Fruit fly (Drosophila melanogaster): ENCODE measurements around the gene CG17751.

CG17751 gene

dm6 chr3R:19606954-19607353 is at the start of gene CG17751:
CG17751 (plus strand) TSS chr3R:19607254.
- TF ChIP-seq esg (GFP tag; conservative IDR thresholded peaks at IDR 0.05) (no peak), Nf-YA (GFP tag; IDR thresholded peaks at IDR 0.05) (0 out of 2 replicates have a peak, but pooled peaks have one; percentile 14), danr (GFP tag; IDR thresholded peaks at IDR 0.05) (no peak), CG33557 (GFP tag; optimal IDR thresholded peaks at IDR 0.05) (no peak), so (GFP tag; IDR thresholded peaks at IDR 0.05) (no peak), CG31441 (GFP tag; IDR thresholded peaks at IDR 0.05) (no peak), Stat92E (GFP tag; optimal IDR thresholded peaks at IDR 0.05) (no peak)

- TF ChIP-seq ato (GFP tag; IDR thresholded peaks at IDR 0.05; ENCODE audit: partially characterized antibody) (0 out of 2 replicates have a peak, but pooled peaks have one; percentile 27), Gsc (GFP tag; IDR thresholded peaks at IDR 0.05) (no peak), E2f1 (GFP tag; IDR thresholded peaks at IDR 0.05) (no peak), corto (GFP tag; optimal IDR thresholded peaks at IDR 0.05) (peak; percentile 11), CG15269 (tag; optimal IDR thresholded peaks at IDR 0.05) (peak; percentile 86), CG34224 (GFP tag; IDR thresholded peaks at IDR 0.05; ENCODE audit: partially characterized antibody) (peak; percentile 69), Hr39 (optimal IDR thresholded peaks at IDR 0.05) (no peak), mld (GFP tag; IDR thresholded peaks at IDR 0.05; ENCODE audit: partially characterized antibody) (peak; percentile 20; the same call in 1 of the 3 replicates), Dll (GFP tag; IDR thresholded peaks at IDR 0.05; ENCODE audit: partially characterized antibody) (peak; percentile 51; the same call in 2 of the 4 replicates), hbn (GFP tag; IDR thresholded peaks at IDR 0.05; ENCODE audit: partially characterized antibody) (peak; percentile 29; the same call in 1 of the 2 replicates), Bgb (GFP tag; IDR thresholded peaks at IDR 0.05; ENCODE audit: partially characterized antibody) (peak; percentile 64; the same call in 1 of the 2 replicates), Trl (optimal IDR thresholded peaks at IDR 0.05) (peak; percentile 68 to 83), Trl (GFP tag; optimal IDR thresholded peaks at IDR 0.05) (no peak), HLHmδ (GFP tag; optimal IDR thresholded peaks at IDR 0.05) (no peak), gcm (GFP tag; optimal IDR thresholded peaks at IDR 0.05) (peak; percentile 69), CG6765 (GFP tag; optimal IDR thresholded peaks at IDR 0.05) (no peak), pros (GFP tag; optimal IDR thresholded peaks at IDR 0.05) (peak; percentile 15), CG11723 (GFP tag; optimal IDR thresholded peaks at IDR 0.05) (no peak), abd-A (tag; optimal IDR thresholded peaks at IDR 0.05) (peak; percentile 93), Eip74EF (GFP tag; optimal IDR thresholded peaks at IDR 0.05) (peak in 1 of 2 experiments; percentile 6), Hmr (GFP tag; optimal IDR thresholded peaks at IDR 0.05) (no peak), Doc3 (GFP tag; IDR thresholded peaks at IDR 0.05; ENCODE audit: partially characterized antibody) (peak; percentile 49; the same call in 1 of the 3 replicates), vvl (GFP tag; IDR thresholded peaks at IDR 0.05) (0 out of 2 replicates have a peak, but pooled peaks have one; percentile 13), H15 (GFP tag; IDR thresholded peaks at IDR 0.05) (no peak), chinmo (GFP tag; IDR thresholded peaks at IDR 0.05; ENCODE audit: partially characterized antibody) (peak; percentile 95; the same call in 3 of the 4 replicates), hkb (optimal IDR thresholded peaks at IDR 0.05) (peak; percentile 86), hkb (GFP tag; IDR thresholded peaks at IDR 0.05) (no peak), sna (GFP tag; IDR thresholded peaks at IDR 0.05; ENCODE audit: partially characterized antibody) (peak; percentile 73), CG13287 (GFP tag; IDR thresholded peaks at IDR 0.05; ENCODE audit: partially characterized antibody) (peak; percentile 76), zen2 (GFP tag; IDR thresholded peaks at IDR 0.05; ENCODE audit: partially characterized antibody) (peak; percentile 55; the same call in 1 of the 3 replicates), run (tag; optimal IDR thresholded peaks at IDR 0.05) (peak; percentile 16), tna (GFP tag; IDR thresholded peaks at IDR 0.05; ENCODE audit: partially characterized antibody) (peak; percentile 52; the same call in 1 of the 2 replicates), sd (tag; optimal IDR thresholded peaks at IDR 0.05) (peak; percentile 70), z (GFP tag; IDR thresholded peaks at IDR 0.05) (peak; percentile 100), unc-4 (GFP tag; IDR thresholded peaks at IDR 0.05; ENCODE audit: partially characterized antibody) (peak; percentile 57), CG2199 (GFP tag; IDR thresholded peaks at IDR 0.05) (peak; percentile 83), Fer1 (GFP tag; optimal IDR thresholded peaks at IDR 0.05) (no peak), salm (tag; optimal IDR thresholded peaks at IDR 0.05) (peak; percentile 57), kah (GFP tag; optimal IDR thresholded peaks at IDR 0.05) (peak; percentile 81), Opbp (GFP tag; IDR thresholded peaks at IDR 0.05; ENCODE audit: partially characterized antibody) (peak; percentile 34; the same call in 1 of the 3 replicates)
These were observed 38.3 kb upstream of the CG17751 start for dm6 chr3R:19568736-19569135.
